Worm (Caenorhabditis elegans): ENCODE data around the gene C33D9.8.

The C33D9.8 gene

DNA sequence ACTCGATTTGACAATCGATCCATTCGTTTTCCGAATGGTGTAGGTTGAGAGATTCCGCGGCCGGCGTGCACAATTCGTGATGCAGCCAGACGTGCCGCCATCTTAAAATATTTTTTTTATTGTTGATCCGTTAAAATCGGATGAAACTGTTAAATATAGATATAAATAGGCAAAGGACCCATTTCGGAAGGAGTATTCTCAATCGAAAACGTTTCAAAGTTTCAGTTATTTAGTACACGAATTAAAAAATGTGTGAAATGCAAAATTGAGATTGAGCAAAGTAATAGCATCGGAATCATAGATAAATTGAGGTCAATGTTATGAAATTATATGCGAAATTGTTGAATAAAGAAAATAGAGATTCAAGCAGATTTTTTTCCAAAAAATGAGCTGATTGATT, 46.6 kb downstream of the C33D9.8 start, which contains the start of gene mrps-33:
Gene mrps-33, minus strand, starts transcription at position 101 of the 400 bp plus-strand sequence.
- TF ChIP-seq nhr-237 (tag; optimal IDR thresholded peaks at IDR 0.05), result no peak
- no peak for TF ChIP-seq lin-1 (GFP tag; IDR thresholded peaks at IDR 0.05)
- TF ChIP-seq lir-3 (tag; optimal IDR thresholded peaks at IDR 0.05), result no peak
- no peak for TF ChIP-seq daf-16 (GFP tag; optimal IDR thresholded peaks at IDR 0.05)
- TF ChIP-seq daf-16 (tag; optimal IDR thresholded peaks at IDR 0.05), result no peak
- no peak for TF ChIP-seq F37D6.2 (tag; optimal IDR thresholded peaks at IDR 0.05)
- no peak for TF ChIP-seq dmd-9 (GFP tag; IDR thresholded peaks at IDR 0.05)
- TF ChIP-seq aha-1 (tag), result no peak

- TF ChIP-seq ZK337.2 (GFP tag; IDR thresholded peaks at IDR 0.05) (no peak), ceh-28 (tag; optimal IDR thresholded peaks at IDR 0.05) (peak; percentile 24)
Observed at ce11 chrIV:8739294-8739693, 47.3 kb downstream of the C33D9.8 start, which contains the start of gene F21D5.5. TSS of gene F21D5.5 (minus strand) at chrIV:8739394.

- TF ChIP-seq madf-5 (GFP tag; IDR thresholded peaks at IDR 0.05) (no peak), aly-2 (tag; optimal IDR thresholded peaks at IDR 0.05) (no peak), daf-12 (tag; optimal IDR thresholded peaks at IDR 0.05) (no peak), tra-1 (GFP tag; IDR thresholded peaks at IDR 0.05) (no peak), ama-1 (optimal IDR thresholded peaks at IDR 0.05) (no peak), skn-1 (tag; optimal IDR thresholded peaks at IDR 0.05) (no peak), ztf-11 (tag; optimal IDR thresholded peaks at IDR 0.05) (no peak), F10B5.3 (tag; optimal IDR thresholded peaks at IDR 0.05) (no peak), Y105C5A.15 (GFP tag; IDR thresholded peaks at IDR 0.05) (no peak), rbr-2 (tag; optimal IDR thresholded peaks at IDR 0.05) (no peak), egl-27 (tag; optimal IDR thresholded peaks at IDR 0.05) (no peak)
Observed at ce11 chrIV:8737787-8738186, 48.8 kb downstream of the C33D9.8 start, which contains the start of gene F21D5.4. TSS of gene F21D5.4 (plus strand) at chrIV:8738087.

DNA sequence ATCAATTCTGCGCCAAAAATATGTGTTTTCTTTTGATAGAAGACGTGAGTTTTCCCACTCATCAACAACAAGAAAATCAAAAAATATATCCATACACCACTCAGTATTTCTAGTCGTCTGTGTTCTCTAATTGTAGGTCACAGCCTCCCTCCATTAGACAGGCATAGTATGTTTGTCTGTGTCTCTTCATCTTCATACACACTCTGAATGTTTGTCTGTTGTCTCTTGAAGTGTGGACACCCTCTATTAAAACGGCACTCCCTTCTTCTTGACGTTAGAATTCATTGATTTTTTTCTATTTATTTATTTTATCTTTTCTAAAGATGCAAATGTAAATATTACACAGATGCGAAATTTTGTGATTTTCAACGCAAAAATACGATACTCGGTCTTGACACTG, 49.2 kb downstream of the C33D9.8 start:
- no peak for TF ChIP-seq ceh-62 (tag; optimal IDR thresholded peaks at IDR 0.05)
- TF ChIP-seq hlh-30 (tag; optimal IDR thresholded peaks at IDR 0.05; ENCODE audit: insufficient read depth), result peak; percentile 10
- TF ChIP-seq ceh-20 (GFP tag; IDR thresholded peaks at IDR 0.05), result no peak
- TF ChIP-seq dmd-6 (GFP tag; IDR thresholded peaks at IDR 0.05), result no peak
- TF ChIP-seq dve-1 (tag; optimal IDR thresholded peaks at IDR 0.05; ENCODE audit: insufficient read depth), result no peak
- peak; percentile 5 for TF ChIP-seq nhr-28 (tag; optimal IDR thresholded peaks at IDR 0.05)
- no peak for TF ChIP-seq nhr-102 (tag; optimal IDR thresholded peaks at IDR 0.05)
- TF ChIP-seq ztf-7 (tag; optimal IDR thresholded peaks at IDR 0.05), result no peak
- no peak for TF ChIP-seq unc-130 (GFP tag; optimal IDR thresholded peaks at IDR 0.05)
- TF ChIP-seq lin-1 (GFP tag; IDR thresholded peaks at IDR 0.05), result no peak
- TF ChIP-seq snpc-1.2 (GFP tag; IDR thresholded peaks at IDR 0.05), result no peak
- no peak for TF ChIP-seq lir-3 (tag; optimal IDR thresholded peaks at IDR 0.05)
- TF ChIP-seq lsy-2 (tag; optimal IDR thresholded peaks at IDR 0.05), result peak in 1 of 2 experiments; percentile 32
- no peak for TF ChIP-seq hlh-11 (tag; optimal IDR thresholded peaks at IDR 0.05)
- TF ChIP-seq mes-2 (tag; optimal IDR thresholded peaks at IDR 0.05; ENCODE audit: poor library complexity, severe bottlenecking), result peak; percentile 27
- TF ChIP-seq gei-8 (GFP tag; optimal IDR thresholded peaks at IDR 0.05), result no peak
